Worm (Caenorhabditis elegans): ENCODE results near the gene C33E10.8.

DNA sequence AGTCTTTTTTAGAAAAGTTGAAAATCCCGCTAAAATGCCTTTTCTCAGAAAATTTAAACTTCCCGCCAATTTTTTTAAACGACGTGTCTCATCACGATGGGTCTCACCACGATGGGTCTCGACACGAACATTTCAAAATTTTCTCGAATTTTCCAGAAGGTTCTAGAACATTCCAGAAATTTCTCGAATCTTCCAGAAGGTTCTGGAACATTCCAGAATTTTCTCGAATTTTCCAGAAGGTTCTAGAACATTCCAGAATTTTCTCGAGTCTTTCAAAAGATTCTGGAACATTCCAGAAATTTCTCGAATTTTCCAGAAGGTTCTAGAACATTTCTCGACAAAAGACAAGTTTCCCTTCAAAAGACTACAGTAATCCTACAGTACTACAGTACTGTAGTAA is 6.2 kb downstream of the C33E10.8 start:
- no peak for TF ChIP-seq nhr-102 (tag; optimal IDR thresholded peaks at IDR 0.05)
- no peak for TF ChIP-seq fkh-10 (GFP tag; optimal IDR thresholded peaks at IDR 0.05)

All from whole organism, L4 larva.